Fruit fly (Drosophila melanogaster) whole organism, wandering third instar larva: Measurements from ENCODE around the gene CG6055.

Source experiments
- Abd-B ChIP-seq: fragments of >200 bp; optimal IDR thresholded peaks from 2 replicates; lab custom pipeline; 2017; ENCODE audit warnings: missing biosample characterization, missing genetic modification characterization
- CG32264 ChIP-seq: fragments of 200-800 bp; sonication (Bioruptor generic); optimal IDR thresholded peaks from 2 replicates; lab custom pipeline; 2016; ENCODE audit warnings: missing biosample characterization, missing genetic modification characterization
- CG9705 ChIP-seq: fragments of 200-800 bp; sonication (Bioruptor generic); optimal IDR thresholded peaks from 2 replicates; lab custom pipeline; 2018; ENCODE audit warnings: missing biosample characterization, mild to moderate bottlenecking, missing genetic modification characterization
- CrebA ChIP-seq: fragments of 200-800 bp; sonication (Bioruptor generic); optimal IDR thresholded peaks from 2 replicates; lab custom pipeline; 2016; ENCODE audit warnings: missing biosample characterization, mild to moderate bottlenecking, missing genetic modification characterization, borderline replicate concordance
- Dfd ChIP-seq: fragments of >200 bp; optimal IDR thresholded peaks from 2 replicates; lab custom pipeline; 2017; ENCODE audit warnings: missing biosample characterization, missing genetic modification characterization
- Dif ChIP-seq: fragments of 200-275, 200-300 bp; sonication (Bioruptor generic); optimal IDR thresholded peaks from 2 replicates; lab custom pipeline; 2018; ENCODE audit warnings: missing biosample characterization, missing genetic modification characterization; ENCODE audit not compliant: partially characterized antibody
- GATAd ChIP-seq: sonication (Bioruptor generic); optimal IDR thresholded peaks from 2 replicates; lab custom pipeline; 2016; ENCODE audit warnings: missing biosample characterization, missing genetic modification characterization
- HLH106 ChIP-seq: fragments of 200-800 bp; optimal IDR thresholded peaks from 3 replicates; lab custom pipeline; 2019; ENCODE audit warnings: missing biosample characterization, mild to moderate bottlenecking, missing genetic modification characterization, moderate library complexity
- Hnf4 ChIP-seq: fragments of 200-800 bp; sonication (Bioruptor generic); optimal IDR thresholded peaks from 2 replicates; lab custom pipeline; 2016; ENCODE audit warnings: missing biosample characterization, mild to moderate bottlenecking, missing genetic modification characterization
- Hr78 ChIP-seq: fragments of >200 bp; optimal IDR thresholded peaks from 2 replicates; lab custom pipeline; 2017; ENCODE audit warnings: missing biosample characterization, missing genetic modification characterization
- Hr83 ChIP-seq: fragments of 200-300 bp; sonication (Bioruptor generic); optimal IDR thresholded peaks from 2 replicates; lab custom pipeline; 2016; ENCODE audit warnings: missing biosample characterization, mild to moderate bottlenecking, missing genetic modification characterization, moderate library complexity; ENCODE audit not compliant: poor library complexity, severe bottlenecking
- Jra ChIP-seq: sonication (Bioruptor generic); optimal IDR thresholded peaks from 2 replicates; lab custom pipeline; 2016; ENCODE audit warnings: missing biosample characterization, missing genetic modification characterization
- Mio ChIP-seq: sonication (Bioruptor generic); optimal IDR thresholded peaks from 2 replicates; lab custom pipeline; 2016; ENCODE audit warnings: missing biosample characterization, missing genetic modification characterization
- Myc ChIP-seq: fragments of >200 bp; optimal IDR thresholded peaks from 2 replicates; lab custom pipeline; 2017
- N ChIP-seq: fragments of >200 bp; optimal IDR thresholded peaks from 2 replicates; lab custom pipeline; 2018; ENCODE audit warnings: missing biosample characterization, missing external identifiers, missing genetic modification characterization
- OdsH ChIP-seq: fragments of 200-800 bp; sonication (Bioruptor generic); optimal IDR thresholded peaks from 2 replicates; lab custom pipeline; 2016; ENCODE audit warnings: missing biosample characterization, mild to moderate bottlenecking, missing genetic modification characterization
- Rel ChIP-seq, 2 experiments: fragments of 200-800 bp; sonication (Bioruptor generic) in 1 of 2; optimal IDR thresholded peaks; 2 replicates in 1 of 2; 3 replicates in 1 of 2; lab custom pipeline; 2016 to 2019; ENCODE audit warnings: mild to moderate bottlenecking in 2 of 2, missing biosample characterization in 2 of 2, missing genetic modification characterization in 2 of 2, moderate library complexity in 1 of 2
- Sp1 ChIP-seq: fragments of 200-800 bp; sonication (Bioruptor generic); optimal IDR thresholded peaks from 3 replicates; lab custom pipeline; 2019; ENCODE audit warnings: missing biosample characterization, mild to moderate bottlenecking, missing genetic modification characterization, moderate library complexity
- Vsx2 ChIP-seq: fragments of 200-300, 225-300 bp; sonication (Bioruptor generic); optimal IDR thresholded peaks from 2 replicates; lab custom pipeline; 2018; ENCODE audit warnings: missing biosample characterization, missing genetic modification characterization; ENCODE audit not compliant: partially characterized antibody
- br ChIP-seq: fragments of 200-800 bp; sonication (Bioruptor generic); optimal IDR thresholded peaks from 2 replicates; lab custom pipeline; 2016; ENCODE audit warnings: missing biosample characterization, missing genetic modification characterization
- brk ChIP-seq: fragments of 200-800 bp; sonication (Bioruptor generic); optimal IDR thresholded peaks from 2 replicates; lab custom pipeline; 2016; ENCODE audit warnings: missing biosample characterization, mild to moderate bottlenecking, missing genetic modification characterization
- dl ChIP-seq, 2 experiments: fragments of 175-275, 200-275 bp in 1 of 2; fragments of 200-275 bp in 1 of 2; sonication (Bioruptor generic); optimal IDR thresholded peaks; lab custom pipeline; 2018; ENCODE audit warnings: mild to moderate bottlenecking in 2 of 2, missing biosample characterization in 2 of 2, missing genetic modification characterization in 2 of 2, moderate library complexity in 2 of 2; ENCODE audit not compliant: partially characterized antibody in 2 of 2, insufficient read depth in 1 of 2
- dmrt93B ChIP-seq: fragments of 200-800 bp; sonication (Bioruptor generic); optimal IDR thresholded peaks from 2 replicates; lab custom pipeline; 2018; ENCODE audit warnings: missing biosample characterization, mild to moderate bottlenecking, missing genetic modification characterization
- dsf ChIP-seq: sonication (Bioruptor generic); optimal IDR thresholded peaks from 2 replicates; lab custom pipeline; 2016; ENCODE audit warnings: missing biosample characterization, missing genetic modification characterization, borderline replicate concordance
- ey ChIP-seq: fragments of 200-800 bp; sonication (Bioruptor generic); optimal IDR thresholded peaks from 2 replicates; lab custom pipeline; 2016; ENCODE audit warnings: missing biosample characterization, missing genetic modification characterization
- foxo ChIP-seq, 2 experiments: fragments of 200-800 bp; sonication (Bioruptor generic); optimal IDR thresholded peaks; 2 replicates in 1 of 2; 3 replicates in 1 of 2; lab custom pipeline; 2016 to 2017; ENCODE audit warnings: missing biosample characterization in 2 of 2, missing genetic modification characterization in 2 of 2
- fru ChIP-seq: fragments of 200-800 bp; sonication (Bioruptor generic); optimal IDR thresholded peaks from 3 replicates; lab custom pipeline; 2016; ENCODE audit warnings: missing biosample characterization, mild to moderate bottlenecking, missing genetic modification characterization
- h ChIP-seq: fragments of 200-800 bp; sonication (Bioruptor generic); optimal IDR thresholded peaks from 3 replicates; lab custom pipeline; 2016; ENCODE audit warnings: missing biosample characterization, mild to moderate bottlenecking, missing genetic modification characterization
- jim ChIP-seq: fragments of 175-275, 200-325 bp; sonication (Bioruptor generic); optimal IDR thresholded peaks from 2 replicates; lab custom pipeline; 2016; ENCODE audit warnings: missing biosample characterization, mild to moderate bottlenecking, missing genetic modification characterization
- lola ChIP-seq: fragments of >200 bp; optimal IDR thresholded peaks from 2 replicates; lab custom pipeline; 2017; ENCODE audit warnings: missing biosample characterization, missing genetic modification characterization
- pan ChIP-seq: fragments of >200 bp; optimal IDR thresholded peaks from 2 replicates; lab custom pipeline; 2017
- psq ChIP-seq: fragments of 200-800 bp; sonication (Bioruptor generic); optimal IDR thresholded peaks from 3 replicates; lab custom pipeline; 2017; ENCODE audit warnings: missing biosample characterization, mild to moderate bottlenecking, missing genetic modification characterization, moderate library complexity
- rgr ChIP-seq: fragments of 200-800 bp; sonication (Bioruptor generic); optimal IDR thresholded peaks from 3 replicates; lab custom pipeline; 2016; ENCODE audit warnings: missing biosample characterization, mild to moderate bottlenecking, missing genetic modification characterization
- sage ChIP-seq: fragments of 200-800 bp; sonication (Bioruptor generic); optimal IDR thresholded peaks from 2 replicates; lab custom pipeline; 2016; ENCODE audit warnings: missing biosample characterization, mild to moderate bottlenecking, missing genetic modification characterization
- sv ChIP-seq: fragments of 200-800 bp; sonication (Bioruptor generic); optimal IDR thresholded peaks from 3 replicates; lab custom pipeline; 2016; ENCODE audit warnings: missing biosample characterization, missing genetic modification characterization
- tai ChIP-seq: sonication (Bioruptor generic); optimal IDR thresholded peaks from 2 replicates; lab custom pipeline; 2016; ENCODE audit warnings: missing biosample characterization, missing genetic modification characterization
- usp ChIP-seq: fragments of >200 bp; optimal IDR thresholded peaks from 2 replicates; lab custom pipeline; 2017; ENCODE audit warnings: missing biosample characterization, missing genetic modification characterization
- woc ChIP-seq: sonication (Bioruptor generic); optimal IDR thresholded peaks from 2 replicates; lab custom pipeline; 2016; ENCODE audit warnings: missing biosample characterization, mild to moderate bottlenecking, missing genetic modification characterization

CG6055 gene

dm6 chr2L:7507447-7507846 lies 41.1 kb downstream of the CG6055 start:
- TF ChIP-seq Myc (lab: Kevin White, UChicago) (peak; percentile 9), fru (GFP tag; lab: Kevin White, UChicago) (no peak), Hnf4 (GFP tag; lab: Kevin White, UChicago) (no peak), CrebA (GFP tag; lab: Kevin White, UChicago) (no peak), dmrt93B (no peak)

- no peak for TF ChIP-seq foxo (GFP tag; optimal IDR thresholded peaks at IDR 0.05; lab: Kevin White, UChicago)
- no peak for TF ChIP-seq rgr (GFP tag; lab: Kevin White, UChicago)
- no peak for TF ChIP-seq lola (GFP tag; lab: Kevin White, UChicago)
- no peak for TF ChIP-seq Dfd (GFP tag; lab: Kevin White, UChicago)
- TF ChIP-seq dsf (GFP tag; lab: Kevin White, UChicago), result no peak
- TF ChIP-seq dmrt93B, result no peak
- TF ChIP-seq Rel (GFP tag; optimal IDR thresholded peaks at IDR 0.05; lab: Kevin White, UChicago), result no peak
- TF ChIP-seq Rel (tag; optimal IDR thresholded peaks at IDR 0.05; lab: Kevin White, UChicago), result no peak
- TF ChIP-seq, all 38 proteins: peak for 0
These were observed 42.1 kb downstream of the CG6055 start for dm6 chr2L:7508463-7508862.

- no peak for TF ChIP-seq rgr (GFP tag; lab: Kevin White, UChicago)
- TF ChIP-seq brk (GFP tag; lab: Kevin White, UChicago), result no peak
- TF ChIP-seq psq, result no peak
- TF ChIP-seq foxo (GFP tag; optimal IDR thresholded peaks at IDR 0.05; lab: Kevin White, UChicago), result no peak
- no peak for TF ChIP-seq fru (GFP tag; lab: Kevin White, UChicago)
- no peak for TF ChIP-seq lola (GFP tag; lab: Kevin White, UChicago)
- no peak for TF ChIP-seq woc (GFP tag; lab: Kevin White, UChicago)
These were observed 42.5 kb downstream of the CG6055 start for dm6 chr2L:7508867-7509266.

dm6 chr2L:7512860-7513259 lies 46.5 kb downstream of the CG6055 start:
- TF ChIP-seq brk (GFP tag; lab: Kevin White, UChicago) (peak; percentile 32), Dif (GFP tag; lab: Kevin White, UChicago) (no peak), sage (no peak), N (GFP tag; lab: Kevin White, UChicago) (no peak), pan (lab: Kevin White, UChicago) (no peak), dl (GFP tag; optimal IDR thresholded peaks at IDR 0.05; lab: Kevin White, UChicago; ENCODE audit: insufficient read depth in 1 of 2, partially characterized antibody in 2 of 2) (no peak), rgr (GFP tag; lab: Kevin White, UChicago) (peak; percentile 67), HLH106 (tag; lab: Kevin White, UChicago) (peak; percentile 65), Hnf4 (GFP tag; lab: Kevin White, UChicago) (peak; percentile 53), dsf (GFP tag; lab: Kevin White, UChicago) (no peak), CG9705 (GFP tag; lab: Kevin White, UChicago) (no peak), Mio (GFP tag; lab: Kevin White, UChicago) (no peak), Myc (lab: Kevin White, UChicago) (no peak), dmrt93B (peak; percentile 19), Abd-B (GFP tag; lab: Kevin White, UChicago) (no peak), Rel (GFP tag; optimal IDR thresholded peaks at IDR 0.05; lab: Kevin White, UChicago) (no peak), Rel (tag; optimal IDR thresholded peaks at IDR 0.05; lab: Kevin White, UChicago) (no peak), GATAd (GFP tag; lab: Kevin White, UChicago) (no peak), Hr83 (GFP tag; lab: Kevin White, UChicago) (no peak), h (GFP tag; lab: Kevin White, UChicago) (peak; percentile 74), lola (GFP tag; lab: Kevin White, UChicago) (no peak), tai (GFP tag; lab: Kevin White, UChicago) (peak; percentile 51), woc (GFP tag; lab: Kevin White, UChicago) (peak; percentile 53), OdsH (GFP tag; lab: Kevin White, UChicago) (peak; percentile 58), usp (GFP tag; lab: Kevin White, UChicago) (no peak), br (peak; percentile 70), jim (no peak), Sp1 (peak; percentile 48), psq (peak; percentile 60), CG32264 (no peak), foxo (GFP tag; optimal IDR thresholded peaks at IDR 0.05; lab: Kevin White, UChicago) (peak in 1 of 2 experiments; percentile 74), sv (peak; percentile 60), Jra (GFP tag; lab: Kevin White, UChicago) (peak; percentile 16), Dfd (GFP tag; lab: Kevin White, UChicago) (no peak), fru (GFP tag; lab: Kevin White, UChicago) (peak; percentile 66), CrebA (GFP tag; lab: Kevin White, UChicago) (no peak), Hr78 (GFP tag; lab: Kevin White, UChicago) (no peak), Vsx2 (GFP tag; lab: Kevin White, UChicago) (no peak), ey (peak; percentile 68)
